Worm (Caenorhabditis elegans): ENCODE measurements around the gene abf-4.

ce11 chrV:20552971-20553370 is 5.2 kb downstream of the abf-4 start, which contains the start of gene vmo-1:
- no peak for TF ChIP-seq ztf-11 (tag; optimal IDR thresholded peaks at IDR 0.05)
- no peak for TF ChIP-seq vab-15 (tag; optimal IDR thresholded peaks at IDR 0.05)
- no peak for TF ChIP-seq nhr-77 (tag; optimal IDR thresholded peaks at IDR 0.05)
- TF ChIP-seq rnt-1 (tag; optimal IDR thresholded peaks at IDR 0.05), result no peak
- no peak for TF ChIP-seq ama-1 (optimal IDR thresholded peaks at IDR 0.05)
